Fruit fly (Drosophila melanogaster) whole organism, embryonic: ENCODE measurements around the gene CG5104.

ENCODE experiments used
- CG12769 ChIP-seq: fragments of 200-800 bp; sonication (Bioruptor generic); optimal IDR thresholded peaks from 2 replicates; lab custom pipeline; 2019; ENCODE audit warnings: missing biosample characterization, mild to moderate bottlenecking, missing genetic modification characterization, moderate library complexity
- CG12942 ChIP-seq: fragments of 200-800 bp; sonication (Bioruptor generic); optimal IDR thresholded peaks from 3 replicates; lab custom pipeline; 2016; ENCODE audit warnings: missing biosample characterization, missing genetic modification characterization
- CTCF ChIP-seq: fragments of 200-800 bp; sonication (Bioruptor generic); optimal IDR thresholded peaks from 2 replicates; lab custom pipeline; 2017; ENCODE audit warnings: missing biosample characterization, mild to moderate bottlenecking, missing genetic modification characterization, moderate library complexity
- Kr ChIP-seq: fragments of 200-800 bp; sonication (Bioruptor generic); optimal IDR thresholded peaks from 2 replicates; lab custom pipeline; 2017; ENCODE audit warnings: missing biosample characterization, mild to moderate bottlenecking, missing genetic modification characterization
- Meics ChIP-seq: fragments of 200-800 bp; sonication (Bioruptor generic); optimal IDR thresholded peaks from 2 replicates; lab custom pipeline; 2017; ENCODE audit warnings: missing biosample characterization, mild to moderate bottlenecking, missing genetic modification characterization
- toy ChIP-seq: fragments of 200-800 bp; sonication (Bioruptor generic); IDR thresholded peaks from 2 replicates; pipeline ENCODE4 v1.3.6; 2022; ENCODE audit warnings: missing biosample characterization, missing genetic modification characterization

DNA sequence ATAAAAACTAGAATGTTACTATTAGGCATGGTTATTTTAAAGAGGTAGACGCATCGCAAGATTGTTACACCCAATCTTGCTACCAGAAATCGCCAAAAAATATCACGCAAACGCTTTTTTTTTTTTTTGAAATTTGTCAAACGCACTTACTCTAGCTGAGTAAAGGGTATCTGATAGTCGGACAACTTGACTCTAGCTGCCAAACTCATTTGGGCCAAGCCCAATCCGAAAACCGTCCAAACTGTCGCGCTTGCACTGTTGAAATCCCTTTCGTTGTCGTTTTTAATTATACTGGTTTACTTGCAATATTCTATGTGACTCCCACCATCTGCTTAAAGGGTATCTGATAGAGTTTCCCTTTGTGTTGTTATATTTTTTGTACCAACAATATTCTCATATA is 17.6 kb upstream of the CG5104 start:
- TF ChIP-seq Kr (GFP tag; lab: Kevin White, UChicago): no peak
- no peak for TF ChIP-seq CTCF (GFP tag; lab: Kevin White, UChicago)
- no peak for TF ChIP-seq toy (GFP tag; lab: Robert Waterston, UW)
- no peak for TF ChIP-seq CG12769
- no peak for TF ChIP-seq Meics (GFP tag; lab: Kevin White, UChicago)
- TF ChIP-seq CG12942 (GFP tag; lab: Kevin White, UChicago): no peak
